Fruit fly (Drosophila melanogaster): ENCODE measurements around the gene CG7879.

CG7879 gene

dm6 chr3L:1568225-1569161 lies at the start of gene CG7879:
Gene CG7879, minus strand, starts transcription at chr3L:1568608.
- TF ChIP-seq Hr83 (GFP tag; optimal IDR thresholded peaks at IDR 0.05; ENCODE audit: poor library complexity, severe bottlenecking) = no peak
- peak; percentile 34 for TF ChIP-seq h (GFP tag; optimal IDR thresholded peaks at IDR 0.05)
- no peak for TF ChIP-seq dl (GFP tag; optimal IDR thresholded peaks at IDR 0.05; ENCODE audit: insufficient read depth in 1 of 2, partially characterized antibody in 2 of 2)
- no peak for TF ChIP-seq dsf (GFP tag; optimal IDR thresholded peaks at IDR 0.05; ENCODE audit: borderline replicate concordance)
- TF ChIP-seq rgr (GFP tag; optimal IDR thresholded peaks at IDR 0.05) = peak; percentile 22
- TF ChIP-seq CrebA (GFP tag; optimal IDR thresholded peaks at IDR 0.05; ENCODE audit: borderline replicate concordance) = no peak
- TF ChIP-seq Hnf4 (GFP tag; optimal IDR thresholded peaks at IDR 0.05) = no peak
- no peak for TF ChIP-seq tai (GFP tag; optimal IDR thresholded peaks at IDR 0.05)
- peak; percentile 49 for TF ChIP-seq psq (GFP tag; optimal IDR thresholded peaks at IDR 0.05)
- TF ChIP-seq dmrt93B (GFP tag; optimal IDR thresholded peaks at IDR 0.05) = no peak
- peak; percentile 48 for TF ChIP-seq sv (GFP tag; optimal IDR thresholded peaks at IDR 0.05)
- TF ChIP-seq Dif (GFP tag; optimal IDR thresholded peaks at IDR 0.05; ENCODE audit: partially characterized antibody) = no peak
- TF ChIP-seq lola (GFP tag; optimal IDR thresholded peaks at IDR 0.05) = no peak
- TF ChIP-seq brk (GFP tag; optimal IDR thresholded peaks at IDR 0.05) = no peak
- TF ChIP-seq Myc (optimal IDR thresholded peaks at IDR 0.05) = no peak
- no peak for TF ChIP-seq ey (GFP tag; optimal IDR thresholded peaks at IDR 0.05)
- TF ChIP-seq foxo (GFP tag; optimal IDR thresholded peaks at IDR 0.05) = peak in 1 of 2 experiments; percentile 28
- no peak for TF ChIP-seq Vsx2 (GFP tag; optimal IDR thresholded peaks at IDR 0.05; ENCODE audit: partially characterized antibody)
- TF ChIP-seq Hr78 (GFP tag; optimal IDR thresholded peaks at IDR 0.05) = no peak
- no peak for TF ChIP-seq Jra (GFP tag; optimal IDR thresholded peaks at IDR 0.05)
- TF ChIP-seq pan (optimal IDR thresholded peaks at IDR 0.05) = no peak
- no peak for TF ChIP-seq sage (GFP tag; optimal IDR thresholded peaks at IDR 0.05)
- TF ChIP-seq CG32264 (GFP tag; optimal IDR thresholded peaks at IDR 0.05) = no peak
- TF ChIP-seq br (GFP tag; optimal IDR thresholded peaks at IDR 0.05) = no peak
- TF ChIP-seq woc (GFP tag; optimal IDR thresholded peaks at IDR 0.05) = peak; percentile 41
- no peak for TF ChIP-seq Dfd (GFP tag; optimal IDR thresholded peaks at IDR 0.05)
- no peak for TF ChIP-seq Rel (GFP tag; optimal IDR thresholded peaks at IDR 0.05)
- peak; percentile 36 for TF ChIP-seq Rel (tag; optimal IDR thresholded peaks at IDR 0.05)
- no peak for TF ChIP-seq CG9705 (GFP tag; optimal IDR thresholded peaks at IDR 0.05)
- no peak for TF ChIP-seq N (GFP tag; optimal IDR thresholded peaks at IDR 0.05)
- TF ChIP-seq GATAd (GFP tag; optimal IDR thresholded peaks at IDR 0.05) = no peak
- TF ChIP-seq HLH106 (tag; optimal IDR thresholded peaks at IDR 0.05) = peak; percentile 44
- TF ChIP-seq Sp1 (GFP tag; optimal IDR thresholded peaks at IDR 0.05) = peak; percentile 9

dm6 chr3L:1615701-1616100 lies 47.3 kb upstream of the CG7879 start, which contains the start of gene CG12105:
Gene CG12105, minus strand, starts transcription at chr3L:1615801.
- TF ChIP-seq psq (GFP tag; optimal IDR thresholded peaks at IDR 0.05) (no peak), rgr (GFP tag; optimal IDR thresholded peaks at IDR 0.05) (no peak), OdsH (GFP tag; optimal IDR thresholded peaks at IDR 0.05) (no peak), CrebA (GFP tag; optimal IDR thresholded peaks at IDR 0.05; ENCODE audit: borderline replicate concordance) (no peak), woc (GFP tag; optimal IDR thresholded peaks at IDR 0.05) (no peak), dl (GFP tag; optimal IDR thresholded peaks at IDR 0.05; ENCODE audit: insufficient read depth in 1 of 2, partially characterized antibody in 2 of 2) (no peak), Jra (GFP tag; optimal IDR thresholded peaks at IDR 0.05) (no peak), foxo (GFP tag; optimal IDR thresholded peaks at IDR 0.05) (no peak), dsf (GFP tag; optimal IDR thresholded peaks at IDR 0.05; ENCODE audit: borderline replicate concordance) (no peak), Rel (GFP tag; optimal IDR thresholded peaks at IDR 0.05) (no peak), Rel (tag; optimal IDR thresholded peaks at IDR 0.05) (no peak), tai (GFP tag; optimal IDR thresholded peaks at IDR 0.05) (no peak), N (GFP tag; optimal IDR thresholded peaks at IDR 0.05) (no peak), Abd-B (GFP tag; optimal IDR thresholded peaks at IDR 0.05) (no peak), brk (GFP tag; optimal IDR thresholded peaks at IDR 0.05) (no peak), pan (optimal IDR thresholded peaks at IDR 0.05) (no peak)

All from whole organism, wandering third instar larva.